Worm (Caenorhabditis elegans) whole organism, late embryonic: ENCODE data around the gene nhr-193.

Source experiments
- K02D7.2 ChIP-seq: sonication (generic microtip); optimal IDR thresholded peaks from 2 replicates; lab custom pipeline; 2017; ENCODE audit warnings: mild to moderate bottlenecking, missing genetic modification characterization, missing compliant biosample characterization
- ceh-9 ChIP-seq: sonication (generic microtip); optimal IDR thresholded peaks from 2 replicates; lab custom pipeline; 2016; ENCODE audit warnings: mild to moderate bottlenecking, missing genetic modification characterization, inconsistent platforms, missing compliant biosample characterization
- lin-11 ChIP-seq: fragments of 200-800 bp; sonication (Bioruptor generic); optimal IDR thresholded peaks from 2 replicates; lab custom pipeline; 2018; ENCODE audit warnings: mild to moderate bottlenecking, missing genetic modification characterization, missing compliant biosample characterization
- nhr-11 ChIP-seq: fragments of 150-350 bp; optimal IDR thresholded peaks from 2 replicates; lab custom pipeline; 2014; ENCODE audit warnings: missing biosample characterization, missing genetic modification characterization

DNA sequence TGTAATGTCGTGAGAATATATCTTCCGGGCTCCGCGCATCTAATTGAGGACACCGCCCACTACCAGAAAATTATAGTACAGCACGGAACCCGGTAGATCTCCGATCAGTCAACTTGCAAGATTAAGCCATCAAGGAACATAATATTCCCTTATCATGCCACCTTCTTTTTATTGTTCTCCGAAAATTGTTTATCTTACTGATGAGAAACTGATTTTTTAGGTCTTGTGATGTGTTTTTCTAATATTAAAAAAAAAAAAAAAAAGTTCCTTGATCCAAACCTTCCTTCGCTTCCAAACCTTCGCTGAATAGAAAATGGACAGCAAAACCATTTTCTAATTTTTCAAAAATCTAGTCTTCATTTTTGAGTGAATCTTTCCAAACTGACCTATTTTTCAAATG lies 13.3 kb upstream of the nhr-193 start, which contains the start of gene F57G8.7:
- TF ChIP-seq nhr-11 (tag; lab: Kevin White, UChicago) (no peak), ceh-9 (tag; lab: Kevin White, UChicago) (no peak), lin-11 (no peak), K02D7.2 (tag; lab: Kevin White, UChicago) (no peak)
